Worm (Caenorhabditis elegans): ENCODE measurements around the gene C18G1.1.

DNA sequence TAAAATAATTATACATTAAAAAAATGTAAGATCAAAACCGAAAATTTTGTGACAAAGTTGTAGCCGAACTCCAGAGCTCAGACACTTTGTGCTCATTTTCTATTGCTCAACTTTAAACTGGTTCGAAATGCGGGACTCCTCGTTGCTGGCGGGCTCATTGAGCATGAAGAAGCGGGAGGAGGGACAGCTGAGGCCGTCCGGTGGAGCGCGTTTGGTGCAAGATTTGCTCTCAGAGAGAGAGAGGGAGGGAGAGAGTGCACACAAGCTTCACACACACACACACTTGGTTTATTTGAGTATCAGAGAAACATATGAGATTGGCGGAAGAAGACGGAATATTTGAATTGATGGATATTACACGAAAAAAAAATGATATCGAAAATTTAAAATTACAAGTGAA lies 32.9 kb downstream of the C18G1.1 start:
- TF ChIP-seq him-1 (tag; optimal IDR thresholded peaks at IDR 0.05) (no peak), W03F9.2 (tag; optimal IDR thresholded peaks at IDR 0.05) (no peak)
